Worm (Caenorhabditis elegans) whole organism, young adult: ENCODE results near the gene brd-1.
A peak's percentile ranks its signal among the peaks of the same experiment; 100 is the strongest.

Experiments used
- B0019.2 ChIP-seq: fragments of 200-800 bp; sonication (Bioruptor generic); conservative IDR thresholded peaks from 2 replicates; pipeline ENCODE4 v1.3.6; 2022; ENCODE audit warnings: missing genetic modification reagents, missing genetic modification characterization, missing compliant biosample characterization
- B0261.1 ChIP-seq: sonication (generic microtip); optimal IDR thresholded peaks from 2 replicates; lab custom pipeline; 2016; ENCODE audit warnings: mild to moderate bottlenecking, missing genetic modification characterization, moderate library complexity, missing compliant biosample characterization
- F10E7.11 ChIP-seq: sonication (generic microtip); optimal IDR thresholded peaks from 2 replicates; lab custom pipeline; 2017; ENCODE audit warnings: mild to moderate bottlenecking, missing genetic modification characterization, moderate library complexity, missing compliant biosample characterization
- F49E8.2 ChIP-seq: sonication (generic microtip); optimal IDR thresholded peaks from 3 replicates; lab custom pipeline; 2017; ENCODE audit warnings: missing genetic modification characterization, mild to moderate bottlenecking, missing compliant biosample characterization, antibody characterized with exemption, moderate library complexity; ENCODE audit not compliant: insufficient read depth
- K12H6.12 ChIP-seq: fragments of 200-800 bp; sonication (Bioruptor generic); optimal IDR thresholded peaks from 2 replicates; lab custom pipeline; 2018; ENCODE audit warnings: mild to moderate bottlenecking, missing genetic modification characterization, missing compliant biosample characterization
- T26A5.8 ChIP-seq: sonication (generic microtip); optimal IDR thresholded peaks from 2 replicates; lab custom pipeline; 2016; ENCODE audit warnings: missing genetic modification characterization, missing compliant biosample characterization
- Y53G8AR.9 ChIP-seq: fragments of 200-800 bp; sonication (Bioruptor generic); conservative IDR thresholded peaks from 2 replicates; pipeline ENCODE4 v1.3.6; 2022; ENCODE audit warnings: missing genetic modification reagents, missing genetic modification characterization, missing compliant biosample characterization
- akir-1 ChIP-seq: fragments of 200-800 bp; sonication (Bioruptor generic); optimal IDR thresholded peaks from 2 replicates; lab custom pipeline; 2018; ENCODE audit warnings: mild to moderate bottlenecking, missing genetic modification characterization, moderate library complexity, missing compliant biosample characterization
- aptf-3 ChIP-seq: fragments of 200-800 bp; sonication (Bioruptor generic); IDR thresholded peaks from 2 replicates; pipeline ENCODE4 v1.3.6; 2022; ENCODE audit warnings: missing genetic modification characterization, missing compliant biosample characterization
- attf-6 ChIP-seq: fragments of 200-800 bp; sonication (Bioruptor generic); IDR thresholded peaks from 2 replicates; pipeline ENCODE4 v1.3.6; 2022; ENCODE audit warnings: missing genetic modification reagents, missing genetic modification characterization, missing compliant biosample characterization
- bed-2 ChIP-seq: fragments of 200-800 bp; sonication (Bioruptor generic); IDR thresholded peaks from 2 replicates; pipeline ENCODE4 v1.3.6; 2022; ENCODE audit warnings: missing genetic modification reagents, missing genetic modification characterization, missing compliant biosample characterization
- ccch-3 ChIP-seq: fragments of 200-800 bp; sonication (Bioruptor generic); optimal IDR thresholded peaks from 2 replicates; lab custom pipeline; 2018; ENCODE audit warnings: mild to moderate bottlenecking, missing genetic modification characterization, missing compliant biosample characterization
- ceh-91 ChIP-seq: fragments of 200-800 bp; sonication (Bioruptor generic); IDR thresholded peaks from 2 replicates; pipeline ENCODE4 v1.3.6; 2022; ENCODE audit warnings: missing genetic modification reagents, missing genetic modification characterization, missing compliant biosample characterization
- chd-7 ChIP-seq: sonication (generic microtip); optimal IDR thresholded peaks from 2 replicates; lab custom pipeline; 2016; ENCODE audit warnings: mild to moderate bottlenecking, missing genetic modification characterization, moderate library complexity, missing compliant biosample characterization
- dpff-1 ChIP-seq: sonication (generic microtip); optimal IDR thresholded peaks from 2 replicates; lab custom pipeline; 2017; ENCODE audit warnings: mild to moderate bottlenecking, missing genetic modification characterization, missing compliant biosample characterization
- ets-4 ChIP-seq: fragments of 200-800 bp; sonication (Bioruptor generic); optimal IDR thresholded peaks from 2 replicates; lab custom pipeline; 2018; ENCODE audit warnings: mild to moderate bottlenecking, missing genetic modification characterization, missing compliant biosample characterization
- gei-17 ChIP-seq: fragments of 200-800 bp; sonication (Bioruptor generic); optimal IDR thresholded peaks from 2 replicates; lab custom pipeline; 2018; ENCODE audit warnings: mild to moderate bottlenecking, missing genetic modification characterization, missing compliant biosample characterization
- him-1 ChIP-seq: sonication (generic microtip); optimal IDR thresholded peaks from 2 replicates; lab custom pipeline; 2016; ENCODE audit warnings: missing genotype, missing genetic modification reagents, missing genetic modification characterization, missing compliant biosample characterization
- hlh-26 ChIP-seq: fragments of 200-800 bp; sonication (Bioruptor generic); conservative IDR thresholded peaks from 2 replicates; pipeline ENCODE4 v1.3.6; 2022; ENCODE audit warnings: missing genetic modification reagents, missing genetic modification characterization, missing compliant biosample characterization
- hmg-1.2 ChIP-seq: fragments of 200-800 bp; sonication (Bioruptor generic); IDR thresholded peaks from 2 replicates; pipeline ENCODE4 v1.3.6; 2022; ENCODE audit warnings: missing genetic modification reagents, missing genetic modification characterization, missing compliant biosample characterization
- hrde-1 ChIP-seq: sonication (generic microtip); optimal IDR thresholded peaks from 2 replicates; lab custom pipeline; 2016; ENCODE audit warnings: missing genetic modification characterization, mild to moderate bottlenecking, missing compliant biosample characterization, moderate library complexity, missing genotype, missing genetic modification reagents, borderline replicate concordance
- hsf-1 ChIP-seq: fragments of 200-800 bp; sonication (Bioruptor generic); IDR thresholded peaks from 2 replicates; pipeline ENCODE4 v1.3.6; 2022; ENCODE audit warnings: missing genetic modification reagents, missing genetic modification characterization, missing compliant biosample characterization
- lag-1 ChIP-seq: fragments of 200-800 bp; sonication (Bioruptor generic); IDR thresholded peaks from 2 replicates; pipeline ENCODE4 v1.3.6; 2022; ENCODE audit warnings: missing genetic modification reagents, missing genetic modification characterization, missing compliant biosample characterization
- lin-35 ChIP-seq, 3 experiments: fragments of 150-350 bp in 2 of 3; sonication (generic microtip) in 1 of 3; optimal IDR thresholded peaks; 2 replicates each; lab custom pipeline; 2014 to 2018; ENCODE audit warnings: missing biosample characterization in 3 of 3, missing genetic modification characterization in 3 of 3, missing genetic modification reagents in 3 of 3
- lin-40 ChIP-seq: sonication (generic microtip); optimal IDR thresholded peaks from 2 replicates; lab custom pipeline; 2016; ENCODE audit warnings: missing genetic modification characterization, mild to moderate bottlenecking, missing compliant biosample characterization, missing genotype, missing genetic modification reagents
- lsy-27 ChIP-seq: sonication (generic microtip); optimal IDR thresholded peaks from 2 replicates; lab custom pipeline; 2017; ENCODE audit warnings: missing genetic modification characterization, mild to moderate bottlenecking, missing compliant biosample characterization, antibody characterized with exemption, missing genotype, borderline replicate concordance; ENCODE audit not compliant: insufficient read depth
- madf-10 ChIP-seq: sonication (generic microtip); optimal IDR thresholded peaks from 2 replicates; lab custom pipeline; 2016; ENCODE audit warnings: mild to moderate bottlenecking, missing genetic modification characterization, missing compliant biosample characterization
- madf-6 ChIP-seq: fragments of 200-800 bp; sonication (Bioruptor generic); IDR thresholded peaks from 2 replicates; pipeline ENCODE4 v1.3.6; 2022; ENCODE audit warnings: missing genetic modification reagents, missing genetic modification characterization, missing compliant biosample characterization
- mcd-1 ChIP-seq: fragments of 200-800 bp; sonication (Bioruptor generic); IDR thresholded peaks from 2 replicates; pipeline ENCODE4 v1.3.6; 2022; ENCODE audit warnings: missing genetic modification reagents, missing genetic modification characterization, missing compliant biosample characterization
- mel-28 ChIP-seq: sonication (generic microtip); optimal IDR thresholded peaks from 2 replicates; lab custom pipeline; 2016; ENCODE audit warnings: borderline replicate concordance, mild to moderate bottlenecking, missing genetic modification characterization, missing compliant biosample characterization
- nfya-2 ChIP-seq: fragments of 200-800 bp; sonication (Bioruptor generic); IDR thresholded peaks from 2 replicates; pipeline ENCODE4 v1.3.6; 2022; ENCODE audit warnings: missing genetic modification reagents, missing genetic modification characterization, missing compliant biosample characterization
- nfyb-1 ChIP-seq: fragments of 200-800 bp; sonication (Bioruptor generic); IDR thresholded peaks from 2 replicates; pipeline ENCODE4 v1.3.6; 2022; ENCODE audit warnings: missing genetic modification reagents, missing genetic modification characterization, missing compliant biosample characterization
- nhr-27 ChIP-seq: fragments of 200-800 bp; sonication (Bioruptor generic); optimal IDR thresholded peaks from 2 replicates; lab custom pipeline; 2018; ENCODE audit warnings: mild to moderate bottlenecking, missing genetic modification characterization, moderate library complexity, missing compliant biosample characterization
- nhr-90 ChIP-seq: sonication (generic microtip); optimal IDR thresholded peaks from 2 replicates; lab custom pipeline; 2016; ENCODE audit warnings: missing genotype, mild to moderate bottlenecking, missing genetic modification characterization, missing compliant biosample characterization
- repo-1 ChIP-seq: sonication (generic microtip); optimal IDR thresholded peaks from 2 replicates; lab custom pipeline; 2017; ENCODE audit warnings: mild to moderate bottlenecking, missing genetic modification characterization, missing compliant biosample characterization
- rpc-1 ChIP-seq, 2 experiments: fragments of 150-350 bp in 1 of 2; sonication (generic microtip) in 1 of 2; optimal IDR thresholded peaks; 2 replicates each; lab custom pipeline; 2014 to 2018; ENCODE audit warnings: missing biosample characterization in 1 of 2, missing genetic modification characterization in 1 of 2, missing genetic modification reagents in 1 of 2, missing genotype in 1 of 2
- sea-2 ChIP-seq: fragments of 200-800 bp; sonication (Bioruptor generic); IDR thresholded peaks from 2 replicates; pipeline ENCODE4 v1.3.6; 2022; ENCODE audit warnings: missing genetic modification characterization, missing compliant biosample characterization
- snpc-3.4 ChIP-seq: sonication (generic microtip); optimal IDR thresholded peaks from 2 replicates; lab custom pipeline; 2017; ENCODE audit warnings: missing genetic modification characterization, mild to moderate bottlenecking, missing compliant biosample characterization, antibody characterized with exemption, moderate library complexity, missing genotype, missing genetic modification reagents
- snpc-4 ChIP-seq, 5 experiments: fragments of 150-350 bp in 1 of 5; sonication (generic microtip) in 4 of 5; optimal IDR thresholded peaks; 2 replicates each; lab custom pipeline; 2014 to 2018; ENCODE audit warnings: missing genetic modification characterization in 5 of 5, missing biosample characterization in 3 of 5, antibody characterized with exemption in 2 of 5, mild to moderate bottlenecking in 2 of 5, missing compliant biosample characterization in 2 of 5, missing genotype in 2 of 5, moderate library complexity in 2 of 5, missing genetic modification reagents in 1 of 5
- somi-1 ChIP-seq: fragments of 200-800 bp; sonication (Bioruptor generic); optimal IDR thresholded peaks from 2 replicates; lab custom pipeline; 2018; ENCODE audit warnings: mild to moderate bottlenecking, missing genetic modification characterization, missing compliant biosample characterization
- sptf-2 ChIP-seq: fragments of 200-800 bp; sonication (Bioruptor generic); optimal IDR thresholded peaks from 2 replicates; lab custom pipeline; 2018; ENCODE audit warnings: mild to moderate bottlenecking, missing genetic modification characterization, missing compliant biosample characterization
- unc-62 ChIP-seq: fragments of 150-350 bp; optimal IDR thresholded peaks from 2 replicates; lab custom pipeline; 2014; ENCODE audit warnings: missing biosample characterization, missing genetic modification reagents, missing genetic modification characterization
- xnd-1 ChIP-seq: sonication (generic microtip); optimal IDR thresholded peaks from 2 replicates; lab custom pipeline; 2016; ENCODE audit warnings: missing genotype, missing genetic modification reagents, missing genetic modification characterization, missing compliant biosample characterization
- zfh-2 ChIP-seq: fragments of 200-800 bp; sonication (Bioruptor generic); conservative IDR thresholded peaks from 2 replicates; pipeline ENCODE4 v1.3.6; 2022; ENCODE audit warnings: missing genetic modification reagents, missing genetic modification characterization, missing compliant biosample characterization
- ztf-18 ChIP-seq: sonication (generic microtip); optimal IDR thresholded peaks from 2 replicates; lab custom pipeline; 2016; ENCODE audit warnings: missing genotype, mild to moderate bottlenecking, missing genetic modification characterization, missing compliant biosample characterization
- ztf-26 ChIP-seq: sonication (generic microtip); optimal IDR thresholded peaks from 2 replicates; lab custom pipeline; 2017; ENCODE audit warnings: missing genetic modification characterization, missing compliant biosample characterization
- ztf-3 ChIP-seq: fragments of 200-800 bp; sonication (Bioruptor generic); optimal IDR thresholded peaks from 2 replicates; lab custom pipeline; 2018; ENCODE audit warnings: mild to moderate bottlenecking, missing genetic modification characterization, missing compliant biosample characterization

Gene brd-1

ce11 chrIII:6888497-6888896, 807 bp downstream of the brd-1 start:
- TF ChIP-seq mel-28 (tag; lab: Kevin White, UChicago): no peak
- TF ChIP-seq lsy-27 (tag; lab: Kevin White, UChicago): no peak
- TF ChIP-seq somi-1 (GFP tag; lab: Kevin White, UChicago): no peak
- TF ChIP-seq mcd-1 (GFP tag; lab: Robert Waterston, UW): peak; percentile 43; the same call in 1 of the 2 replicates
- no peak for TF ChIP-seq ets-4 (GFP tag; lab: Kevin White, UChicago)
- no peak for TF ChIP-seq him-1
- peak; percentile 32; the same call in 1 of the 2 replicates for TF ChIP-seq madf-6 (GFP tag; lab: Robert Waterston, UW)
- no peak for TF ChIP-seq ccch-3 (GFP tag; lab: Kevin White, UChicago)
- no peak for TF ChIP-seq ceh-91 (GFP tag; lab: Robert Waterston, UW)
- TF ChIP-seq hsf-1 (GFP tag; lab: Robert Waterston, UW): no peak
- peak; percentile 59 for TF ChIP-seq hmg-1.2 (GFP tag; lab: Robert Waterston, UW)
- TF ChIP-seq K12H6.12 (tag; lab: Kevin White, UChicago): peak; percentile 13
- peak; percentile 21 for TF ChIP-seq hrde-1 (tag; lab: Kevin White, UChicago)
- TF ChIP-seq Y53G8AR.9: no peak
- TF ChIP-seq nhr-27 (tag; lab: Kevin White, UChicago): no peak
- TF ChIP-seq chd-7 (tag; lab: Kevin White, UChicago): no peak
- peak; percentile 75 for TF ChIP-seq nhr-90 (tag; lab: Kevin White, UChicago)
- TF ChIP-seq snpc-3.4 (tag; lab: Kevin White, UChicago): peak; percentile 8
- TF ChIP-seq ztf-3 (GFP tag; lab: Kevin White, UChicago): no peak
- TF ChIP-seq attf-6 (GFP tag; lab: Robert Waterston, UW): peak; percentile 53; the same call in 1 of the 2 replicates
- no peak for TF ChIP-seq bed-2 (GFP tag; lab: Robert Waterston, UW)
- TF ChIP-seq nfyb-1 (GFP tag; lab: Robert Waterston, UW): peak; percentile 67; the same call in 1 of the 2 replicates
- no peak for TF ChIP-seq B0019.2 (GFP tag; lab: Robert Waterston, UW)
- TF ChIP-seq T26A5.8 (tag; lab: Kevin White, UChicago): no peak
- no peak for TF ChIP-seq xnd-1 (tag; lab: Kevin White, UChicago)
- no peak for TF ChIP-seq gei-17 (GFP tag; lab: Kevin White, UChicago)
- TF ChIP-seq hlh-26 (GFP tag; lab: Robert Waterston, UW): no peak
- no peak for TF ChIP-seq sea-2 (GFP tag; lab: Robert Waterston, UW)
- no peak for TF ChIP-seq aptf-3
- TF ChIP-seq sptf-2 (GFP tag; lab: Kevin White, UChicago): no peak
- no peak for TF ChIP-seq F10E7.11
- no peak for TF ChIP-seq lag-1 (GFP tag; lab: Robert Waterston, UW)
- no peak for TF ChIP-seq dpff-1
- TF ChIP-seq ztf-26 (tag; lab: Kevin White, UChicago): peak; percentile 26
- TF ChIP-seq lin-40 (tag; lab: Kevin White, UChicago): peak; percentile 54
- no peak for TF ChIP-seq zfh-2
- no peak for TF ChIP-seq nfya-2 (GFP tag; lab: Robert Waterston, UW)
- no peak for TF ChIP-seq unc-62 (GFP tag; lab: Kevin White, UChicago)
- peak; percentile 5 for TF ChIP-seq madf-10 (tag; lab: Kevin White, UChicago)
- no peak for TF ChIP-seq repo-1 (tag; lab: Kevin White, UChicago)
- no peak for TF ChIP-seq akir-1
- TF ChIP-seq snpc-4 (GFP tag; optimal IDR thresholded peaks at IDR 0.05; lab: Kevin White, UChicago): peak; percentile 16
- TF ChIP-seq snpc-4 (tag; optimal IDR thresholded peaks at IDR 0.05; lab: Kevin White, UChicago): peak in 3 of 4 experiments; percentile 15 to 45 (median 31)
- peak; percentile 44 for TF ChIP-seq ztf-18 (tag; lab: Kevin White, UChicago)
- TF ChIP-seq lin-35 (GFP tag; optimal IDR thresholded peaks at IDR 0.05; lab: Kevin White, UChicago): peak in 1 of 3 experiments; percentile 40
- peak; percentile 74 for TF ChIP-seq B0261.1 (tag; lab: Kevin White, UChicago)
- TF ChIP-seq F49E8.2 (tag; lab: Kevin White, UChicago): no peak
- peak; percentile 80 for TF ChIP-seq rpc-1 (optimal IDR thresholded peaks at IDR 0.05; lab: Kevin White, UChicago)
- peak; percentile 76 for TF ChIP-seq rpc-1 (tag; optimal IDR thresholded peaks at IDR 0.05; lab: Kevin White, UChicago)
